Worm (Caenorhabditis elegans) whole organism, L4/young adult: ENCODE data around the gene cyp-32A1.

ENCODE experiments used
- W03F9.2 ChIP-seq: fragments of 150-350 bp; optimal IDR thresholded peaks from 2 replicates; lab custom pipeline; 2014; ENCODE audit warnings: missing biosample characterization, missing genetic modification characterization
- him-1 ChIP-seq: sonication (generic microtip); optimal IDR thresholded peaks from 2 replicates; lab custom pipeline; 2016; ENCODE audit warnings: missing genotype, missing genetic modification reagents, missing genetic modification characterization, missing compliant biosample characterization

- TF ChIP-seq him-1 (tag; lab: Kevin White, UChicago) (no peak), W03F9.2 (tag; lab: Kevin White, UChicago) (peak; percentile 6)
These were observed 38.7 kb downstream of the cyp-32A1 start, which contains the start of gene lbp-4 for ce11 chrV:7820270-7820669.
